Worm (Caenorhabditis elegans) whole organism, mixed stage, embryonic: ENCODE data around the gene nuaf-3.

Experiments used
- ceh-43 ChIP-seq: fragments of 200-800 bp; sonication (Bioruptor generic); optimal IDR thresholded peaks from 2 replicates; lab custom pipeline; 2018; ENCODE audit warnings: mild to moderate bottlenecking, missing genetic modification characterization, moderate library complexity, missing compliant biosample characterization
- elt-1 ChIP-seq: sonication (generic microtip); optimal IDR thresholded peaks from 2 replicates; lab custom pipeline; 2017; ENCODE audit warnings: missing genetic modification characterization, mild to moderate bottlenecking, missing compliant biosample characterization, antibody characterized with exemption, moderate library complexity, borderline replicate concordance; ENCODE audit not compliant: insufficient read depth
- lsy-2 ChIP-seq: fragments of 150-350 bp; optimal IDR thresholded peaks from 2 replicates; lab custom pipeline; 2014; ENCODE audit warnings: missing biosample characterization, missing genetic modification characterization
- mab-5 ChIP-seq: fragments of 150-350 bp; optimal IDR thresholded peaks from 2 replicates; lab custom pipeline; 2014; ENCODE audit warnings: missing biosample characterization, missing genetic modification characterization
- mep-1 ChIP-seq: fragments of 150-350 bp; optimal IDR thresholded peaks from 2 replicates; lab custom pipeline; 2017; ENCODE audit warnings: missing biosample characterization, missing genetic modification reagents, missing genetic modification characterization, inconsistent platforms
- nhr-12 ChIP-seq: fragments of 150-350 bp; optimal IDR thresholded peaks from 2 replicates; lab custom pipeline; 2014; ENCODE audit warnings: missing biosample characterization, missing genetic modification characterization
- pha-4 ChIP-seq: fragments of 150-350 bp; optimal IDR thresholded peaks from 2 replicates; lab custom pipeline; 2018; ENCODE audit warnings: missing biosample characterization, missing genetic modification reagents, missing genetic modification characterization
- snpc-4 ChIP-seq: fragments of 150-350 bp; optimal IDR thresholded peaks from 2 replicates; lab custom pipeline; 2014; ENCODE audit warnings: missing biosample characterization, missing genetic modification characterization
- sptf-1 ChIP-seq: sonication (generic microtip); optimal IDR thresholded peaks from 2 replicates; lab custom pipeline; 2017; ENCODE audit warnings: mild to moderate bottlenecking, missing genetic modification characterization, moderate library complexity, missing compliant biosample characterization
- unc-62 ChIP-seq: fragments of 150-350 bp; optimal IDR thresholded peaks from 2 replicates; lab custom pipeline; 2014; ENCODE audit warnings: missing biosample characterization, missing genetic modification reagents, missing genetic modification characterization
- zip-8 ChIP-seq: fragments of 150-350 bp; optimal IDR thresholded peaks from 2 replicates; lab custom pipeline; 2014; ENCODE audit warnings: missing biosample characterization, missing genetic modification characterization
- ztf-11 ChIP-seq: fragments of 150-350 bp; optimal IDR thresholded peaks from 2 replicates; lab custom pipeline; 2014; ENCODE audit warnings: missing biosample characterization, missing genetic modification characterization

- TF ChIP-seq snpc-4 (tag; lab: Kevin White, UChicago) (no peak), ztf-11 (no peak), mep-1 (tag; lab: Kevin White, UChicago) (no peak), nhr-12 (tag; lab: Kevin White, UChicago) (no peak), ceh-43 (GFP tag; lab: Kevin White, UChicago) (no peak), pha-4 (tag; lab: Kevin White, UChicago) (no peak), mab-5 (tag; lab: Kevin White, UChicago) (no peak), sptf-1 (tag; lab: Kevin White, UChicago) (no peak), unc-62 (GFP tag; lab: Kevin White, UChicago) (no peak), elt-1 (tag; lab: Kevin White, UChicago) (no peak), lsy-2 (tag; lab: Kevin White, UChicago) (no peak), zip-8 (tag; lab: Kevin White, UChicago) (no peak)
Observed at ce11 chrIV:11226545-11226944, 42.5 kb downstream of the nuaf-3 start.
